Worm (Caenorhabditis elegans): ENCODE measurements around the gene pygo-1.

DNA sequence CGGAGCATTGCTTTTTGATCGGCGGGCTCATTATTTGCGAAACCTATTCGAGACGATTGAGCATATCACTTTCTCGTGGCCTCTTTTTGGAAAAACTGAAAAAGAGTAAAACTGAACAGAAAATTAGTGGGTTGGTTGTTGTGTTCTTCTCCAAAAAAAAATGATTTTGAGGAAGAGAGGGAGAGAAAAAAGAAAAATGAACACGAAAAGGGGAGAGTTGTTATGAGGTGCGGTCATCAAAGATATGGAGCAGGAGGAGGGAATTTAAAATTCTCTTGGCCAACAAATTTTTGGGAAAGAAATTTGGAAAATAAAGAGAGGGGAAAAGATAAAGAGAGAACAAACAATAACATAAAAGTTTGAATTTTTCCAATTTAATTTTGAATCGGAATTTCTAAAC is 37.7 kb upstream of the pygo-1 start, which contains the start of gene hot-9:
- TF ChIP-seq unc-55 (GFP tag; optimal IDR thresholded peaks at IDR 0.05): no peak
- TF ChIP-seq ama-1 (optimal IDR thresholded peaks at IDR 0.05): no peak
- TF ChIP-seq hlh-8 (tag; optimal IDR thresholded peaks at IDR 0.05): no peak
- no peak for TF ChIP-seq ceh-6 (GFP tag; optimal IDR thresholded peaks at IDR 0.05)
- no peak for TF ChIP-seq unc-86 (tag; optimal IDR thresholded peaks at IDR 0.05)
- TF ChIP-seq nhr-11 (tag; optimal IDR thresholded peaks at IDR 0.05): no peak
- TF ChIP-seq Y22D7AL.16 (tag; optimal IDR thresholded peaks at IDR 0.05): no peak
- TF ChIP-seq elt-2 (tag; optimal IDR thresholded peaks at IDR 0.05): no peak

Data from whole organism, late embryonic.